Worm (Caenorhabditis elegans) whole organism, L3 larva: ENCODE data around the gene dcn-1.

Source experiments
- R02D3.7 ChIP-seq: fragments of 150-350 bp; optimal IDR thresholded peaks from 2 replicates; lab custom pipeline; 2014; ENCODE audit warnings: missing biosample characterization, missing genetic modification characterization
- ZK546.5 ChIP-seq: sonication (generic microtip); optimal IDR thresholded peaks from 2 replicates; lab custom pipeline; 2017; ENCODE audit warnings: missing biosample characterization, missing genetic modification characterization
- aly-2 ChIP-seq: fragments of 150-350 bp; optimal IDR thresholded peaks from 2 replicates; lab custom pipeline; 2014; ENCODE audit warnings: missing biosample characterization, missing genetic modification characterization
- ama-1 ChIP-seq: fragments of 150-350 bp; optimal IDR thresholded peaks from 2 replicates; lab custom pipeline; 2018
- ceh-28 ChIP-seq: fragments of 150-350 bp; optimal IDR thresholded peaks from 2 replicates; lab custom pipeline; 2014; ENCODE audit warnings: missing biosample characterization, missing genetic modification reagents, missing genetic modification characterization
- ceh-82 ChIP-seq: fragments of 150-350 bp; optimal IDR thresholded peaks from 2 replicates; lab custom pipeline; 2014; ENCODE audit warnings: missing biosample characterization, missing genetic modification characterization
- daf-12 ChIP-seq: fragments of 150-350 bp; optimal IDR thresholded peaks from 2 replicates; lab custom pipeline; 2014; ENCODE audit warnings: missing biosample characterization, missing genetic modification reagents, missing genetic modification characterization
- egl-27 ChIP-seq: sonication (generic microtip); optimal IDR thresholded peaks from 4 replicates; lab custom pipeline; 2017; ENCODE audit warnings: missing biosample characterization, missing genetic modification reagents, missing genetic modification characterization
- egl-5 ChIP-seq: fragments of 150-350 bp; optimal IDR thresholded peaks from 2 replicates; lab custom pipeline; 2017; ENCODE audit warnings: missing biosample characterization, missing genetic modification reagents, missing genetic modification characterization, inconsistent platforms
- elt-2 ChIP-seq: sonication (generic microtip); optimal IDR thresholded peaks from 2 replicates; lab custom pipeline; 2016; ENCODE audit warnings: missing genetic modification reagents, mild to moderate bottlenecking, missing genetic modification characterization, missing compliant biosample characterization
- elt-3 ChIP-seq, 3 experiments: fragments of 150-350 bp in 1 of 3; sonication (generic microtip) in 2 of 3; optimal IDR thresholded peaks; 2 replicates in 2 of 3; 4 replicates in 1 of 3; lab custom pipeline; 2014 to 2017; ENCODE audit warnings: missing biosample characterization in 3 of 3, missing genetic modification characterization in 3 of 3
- eor-1 ChIP-seq, 2 experiments: fragments of 150-350 bp; optimal IDR thresholded peaks; 2 replicates each; lab custom pipeline; 2014 to 2018; ENCODE audit warnings: missing biosample characterization in 2 of 2, missing genetic modification characterization in 2 of 2
- fkh-10 ChIP-seq: sonication (generic microtip); optimal IDR thresholded peaks from 2 replicates; lab custom pipeline; 2017; ENCODE audit warnings: missing biosample characterization, missing genetic modification reagents, missing genetic modification characterization
- fkh-2 ChIP-seq: fragments of 150-350 bp; optimal IDR thresholded peaks from 2 replicates; lab custom pipeline; 2014; ENCODE audit warnings: missing biosample characterization, missing genetic modification reagents, missing genetic modification characterization
- fos-1 ChIP-seq: fragments of 150-350 bp; optimal IDR thresholded peaks from 2 replicates; lab custom pipeline; 2014; ENCODE audit warnings: missing biosample characterization, missing genetic modification characterization
- hmg-11 ChIP-seq: sonication (generic microtip); optimal IDR thresholded peaks from 2 replicates; lab custom pipeline; 2016; ENCODE audit warnings: missing genetic modification characterization, missing compliant biosample characterization
- jun-1 ChIP-seq: fragments of 150-350 bp; optimal IDR thresholded peaks from 2 replicates; lab custom pipeline; 2014; ENCODE audit warnings: missing biosample characterization, missing genetic modification reagents, missing genetic modification characterization
- lin-15B ChIP-seq: fragments of 150-350 bp; optimal IDR thresholded peaks from 2 replicates; lab custom pipeline; 2014; ENCODE audit warnings: missing biosample characterization, missing genetic modification characterization
- lsy-12 ChIP-seq: sonication (generic microtip); optimal IDR thresholded peaks from 2 replicates; lab custom pipeline; 2016; ENCODE audit warnings: mild to moderate bottlenecking, missing genetic modification characterization, missing compliant biosample characterization
- mml-1 ChIP-seq: fragments of 150-350 bp; sonication (generic microtip); optimal IDR thresholded peaks from 3 replicates; lab custom pipeline; 2014; ENCODE audit warnings: missing biosample characterization, missing genetic modification characterization
- nfya-1 ChIP-seq: sonication (generic microtip); optimal IDR thresholded peaks from 2 replicates; lab custom pipeline; 2017; ENCODE audit warnings: missing genetic modification characterization, mild to moderate bottlenecking, missing compliant biosample characterization, antibody characterized with exemption, moderate library complexity; ENCODE audit not compliant: insufficient read depth
- nhr-11 ChIP-seq: fragments of 150-350 bp; optimal IDR thresholded peaks from 2 replicates; lab custom pipeline; 2014; ENCODE audit warnings: missing biosample characterization, missing genetic modification characterization
- nhr-12 ChIP-seq: fragments of 150-350 bp; optimal IDR thresholded peaks from 2 replicates; lab custom pipeline; 2014; ENCODE audit warnings: missing biosample characterization, missing genetic modification characterization
- nhr-23 ChIP-seq: fragments of 150-350 bp; optimal IDR thresholded peaks from 2 replicates; lab custom pipeline; 2014; ENCODE audit warnings: missing biosample characterization, missing genetic modification reagents, missing genetic modification characterization
- nhr-25 ChIP-seq: sonication (generic microtip); optimal IDR thresholded peaks from 2 replicates; lab custom pipeline; 2017; ENCODE audit warnings: missing biosample characterization, missing genetic modification characterization
- nhr-28 ChIP-seq: fragments of 150-350 bp; optimal IDR thresholded peaks from 2 replicates; lab custom pipeline; 2014; ENCODE audit warnings: missing biosample characterization, missing genetic modification characterization
- nhr-43 ChIP-seq: sonication (generic microtip); optimal IDR thresholded peaks from 2 replicates; lab custom pipeline; 2016; ENCODE audit warnings: mild to moderate bottlenecking, missing genetic modification characterization, missing compliant biosample characterization; ENCODE audit not compliant: poor library complexity, severe bottlenecking
- nhr-77 ChIP-seq: fragments of 150-350 bp; optimal IDR thresholded peaks from 2 replicates; lab custom pipeline; 2014; ENCODE audit warnings: missing biosample characterization, missing genetic modification characterization
- pha-4 ChIP-seq: fragments of 150-350 bp; optimal IDR thresholded peaks from 2 replicates; lab custom pipeline; 2014; ENCODE audit warnings: missing biosample characterization, missing genetic modification reagents, missing genetic modification characterization
- pqm-1 ChIP-seq: fragments of 150-350 bp; optimal IDR thresholded peaks from 2 replicates; lab custom pipeline; 2017; ENCODE audit warnings: missing biosample characterization, missing genetic modification characterization, inconsistent platforms
- sea-2 ChIP-seq: fragments of 150-350 bp; sonication (generic microtip); optimal IDR thresholded peaks from 4 replicates; lab custom pipeline; 2014; ENCODE audit warnings: missing biosample characterization, missing genetic modification reagents, missing genetic modification characterization
- skn-1 ChIP-seq: fragments of 150-350 bp; optimal IDR thresholded peaks from 2 replicates; lab custom pipeline; 2014; ENCODE audit warnings: missing biosample characterization, missing genetic modification characterization
- snpc-4 ChIP-seq: fragments of 150-350 bp; optimal IDR thresholded peaks from 2 replicates; lab custom pipeline; 2014; ENCODE audit warnings: missing biosample characterization, missing genetic modification characterization
- tbx-2 ChIP-seq: sonication (generic microtip); optimal IDR thresholded peaks from 2 replicates; lab custom pipeline; 2016; ENCODE audit warnings: mild to moderate bottlenecking, missing genetic modification characterization, missing compliant biosample characterization
- unc-39 ChIP-seq: sonication (generic microtip); optimal IDR thresholded peaks from 4 replicates; lab custom pipeline; 2017; ENCODE audit warnings: missing biosample characterization, missing genetic modification characterization
- zag-1 ChIP-seq: fragments of 150-350 bp; optimal IDR thresholded peaks from 2 replicates; lab custom pipeline; 2014; ENCODE audit warnings: missing biosample characterization, missing genetic modification characterization
- ztf-11 ChIP-seq: fragments of 150-350 bp; optimal IDR thresholded peaks from 2 replicates; lab custom pipeline; 2014; ENCODE audit warnings: missing biosample characterization, missing genetic modification characterization
- ztf-4 ChIP-seq: fragments of 150-350 bp; optimal IDR thresholded peaks from 2 replicates; lab custom pipeline; 2014; ENCODE audit warnings: missing biosample characterization, missing genetic modification characterization

dcn-1 gene

ce11 chrIII:4335614-4336013 is 21.9 kb downstream of the dcn-1 start (continued):
- TF ChIP-seq nhr-28 (tag; lab: Kevin White, UChicago) (no peak), nhr-11 (tag; lab: Kevin White, UChicago) (no peak), nhr-77 (no peak), pqm-1 (tag; lab: Kevin White, UChicago) (no peak), pha-4 (tag; lab: Kevin White, UChicago) (no peak), jun-1 (tag; lab: Kevin White, UChicago) (no peak), lsy-12 (tag; lab: Kevin White, UChicago) (no peak), ama-1 (lab: Kevin White, UChicago) (no peak), eor-1 (tag; optimal IDR thresholded peaks at IDR 0.05; lab: Kevin White, UChicago) (no peak), ceh-28 (tag; lab: Kevin White, UChicago) (no peak), elt-2 (no peak), nhr-43 (tag; lab: Kevin White, UChicago) (no peak), nhr-12 (tag; lab: Kevin White, UChicago) (no peak), skn-1 (tag; lab: Kevin White, UChicago) (no peak), mml-1 (tag; lab: Kevin White, UChicago) (no peak), ztf-4 (tag; lab: Kevin White, UChicago) (no peak), ZK546.5 (tag; lab: Kevin White, UChicago) (no peak), egl-27 (tag; lab: Kevin White, UChicago) (no peak), egl-5 (tag; lab: Kevin White, UChicago) (peak; percentile 40)

- TF ChIP-seq nhr-25 (tag; lab: Kevin White, UChicago) (peak; percentile 28), nhr-11 (tag; lab: Kevin White, UChicago) (no peak), fkh-10 (GFP tag; lab: Kevin White, UChicago) (no peak), nhr-43 (tag; lab: Kevin White, UChicago) (peak; percentile 40), nhr-28 (tag; lab: Kevin White, UChicago) (no peak), daf-12 (no peak), lsy-12 (tag; lab: Kevin White, UChicago) (no peak), R02D3.7 (tag; lab: Kevin White, UChicago) (no peak), nhr-23 (peak; percentile 61), nhr-12 (tag; lab: Kevin White, UChicago) (no peak), ama-1 (lab: Kevin White, UChicago) (no peak), aly-2 (tag; lab: Kevin White, UChicago) (no peak), pha-4 (tag; lab: Kevin White, UChicago) (peak; percentile 42), elt-2 (peak; percentile 11), unc-39 (tag; lab: Kevin White, UChicago) (no peak), lin-15B (tag; lab: Kevin White, UChicago) (peak; percentile 68), nfya-1 (peak; percentile 52)
- TF ChIP-seq, all 47 proteins: peak for 7
Measured at ce11 chrIII:4343070-4343469, 29.4 kb downstream of the dcn-1 start, which contains the start of the genes B0285.3 and lcmt-1. B0285.3 (minus strand) TSS chrIII:4343336. lcmt-1 (plus strand) TSS chrIII:4343446.

- TF ChIP-seq ztf-4 (tag; lab: Kevin White, UChicago), result no peak
- no peak for TF ChIP-seq mml-1 (tag; lab: Kevin White, UChicago)
- TF ChIP-seq skn-1 (tag; lab: Kevin White, UChicago), result no peak
- TF ChIP-seq nhr-28 (tag; lab: Kevin White, UChicago), result no peak
- no peak for TF ChIP-seq daf-12
- TF ChIP-seq elt-3 (tag; optimal IDR thresholded peaks at IDR 0.05; lab: Kevin White, UChicago), result no peak
- no peak for TF ChIP-seq aly-2 (tag; lab: Kevin White, UChicago)
- TF ChIP-seq fkh-10 (GFP tag; lab: Kevin White, UChicago), result no peak
- TF ChIP-seq fkh-2, result no peak
- no peak for TF ChIP-seq ztf-11
- no peak for TF ChIP-seq nfya-1
- no peak for TF ChIP-seq pha-4 (tag; lab: Kevin White, UChicago)
- no peak for TF ChIP-seq unc-39 (tag; lab: Kevin White, UChicago)
Measured at ce11 chrIII:4345034-4345433, 31.3 kb downstream of the dcn-1 start, which contains the start of gene hse-5. hse-5 (plus strand) TSS chrIII:4345334.

ce11 chrIII:4349799-4350198 is 36.1 kb downstream of the dcn-1 start, which contains the start of gene B0285.6:
B0285.6 (plus strand) TSS chrIII:4350099.
- no peak for TF ChIP-seq egl-5 (tag; lab: Kevin White, UChicago)
- TF ChIP-seq nhr-12 (tag; lab: Kevin White, UChicago), result no peak
- TF ChIP-seq ceh-82 (tag; lab: Kevin White, UChicago), result no peak
- TF ChIP-seq lsy-12 (tag; lab: Kevin White, UChicago), result no peak
- no peak for TF ChIP-seq mml-1 (tag; lab: Kevin White, UChicago)
- no peak for TF ChIP-seq fkh-2
- TF ChIP-seq elt-3 (tag; optimal IDR thresholded peaks at IDR 0.05; lab: Kevin White, UChicago), result no peak
- no peak for TF ChIP-seq aly-2 (tag; lab: Kevin White, UChicago)
- TF ChIP-seq nhr-11 (tag; lab: Kevin White, UChicago), result no peak
- no peak for TF ChIP-seq tbx-2
- no peak for TF ChIP-seq eor-1 (tag; optimal IDR thresholded peaks at IDR 0.05; lab: Kevin White, UChicago)
- no peak for TF ChIP-seq nhr-28 (tag; lab: Kevin White, UChicago)
- no peak for TF ChIP-seq sea-2 (GFP tag; lab: Kevin White, UChicago)
- TF ChIP-seq hmg-11, result no peak
- no peak for TF ChIP-seq nhr-23
- no peak for TF ChIP-seq nhr-77
- TF ChIP-seq fos-1, result no peak
- no peak for TF ChIP-seq zag-1 (tag; lab: Kevin White, UChicago)
- no peak for TF ChIP-seq snpc-4 (tag; lab: Kevin White, UChicago)
- TF ChIP-seq pha-4 (tag; lab: Kevin White, UChicago), result no peak
- TF ChIP-seq, all 47 proteins: peak for 0
